Worm (Caenorhabditis elegans) whole organism, L4 larva: Measurements from ENCODE around the gene C15H9.9.

ENCODE experiments used
- F10B5.3 ChIP-seq: sonication (generic microtip); optimal IDR thresholded peaks from 2 replicates; lab custom pipeline; 2016; ENCODE audit warnings: mild to moderate bottlenecking, missing genetic modification characterization, missing compliant biosample characterization
- T20F7.1 ChIP-seq: fragments of 200-800 bp; sonication (Bioruptor generic); optimal IDR thresholded peaks from 2 replicates; lab custom pipeline; 2018; ENCODE audit warnings: mild to moderate bottlenecking, missing genetic modification characterization, missing compliant biosample characterization
- Y105C5A.15 ChIP-seq: fragments of 200-800 bp; sonication (Bioruptor generic); IDR thresholded peaks from 2 replicates; pipeline ENCODE4 v1.3.6; 2022; ENCODE audit warnings: missing genetic modification characterization, missing compliant biosample characterization
- ZK337.2 ChIP-seq: fragments of 200-800 bp; sonication (Bioruptor generic); IDR thresholded peaks from 2 replicates; pipeline ENCODE4 v1.3.6; 2022; ENCODE audit warnings: missing genetic modification reagents, missing genetic modification characterization, missing compliant biosample characterization
- aha-1 ChIP-seq: fragments of 150-350 bp; peaks from one replicate; lab custom pipeline; 2014; ENCODE audit warnings: missing biosample characterization, missing genetic modification characterization
- ceh-28 ChIP-seq: fragments of 150-350 bp; optimal IDR thresholded peaks from 2 replicates; lab custom pipeline; 2014; ENCODE audit warnings: missing biosample characterization, missing genetic modification reagents, missing genetic modification characterization
- ceh-82 ChIP-seq: sonication (generic microtip); optimal IDR thresholded peaks from 2 replicates; lab custom pipeline; 2017; ENCODE audit warnings: missing biosample characterization, missing genetic modification characterization
- ces-1 ChIP-seq: fragments of 150-350 bp; sonication (generic microtip); optimal IDR thresholded peaks from 4 replicates; lab custom pipeline; 2014; ENCODE audit warnings: missing biosample characterization, missing genetic modification reagents, missing genetic modification characterization
- cey-2 ChIP-seq: sonication (generic microtip); optimal IDR thresholded peaks from 3 replicates; lab custom pipeline; 2017; ENCODE audit warnings: missing genetic modification characterization, mild to moderate bottlenecking, missing compliant biosample characterization, antibody characterized with exemption, borderline replicate concordance; ENCODE audit not compliant: insufficient read depth
- ctbp-1 ChIP-seq: fragments of 200-800 bp; sonication (Bioruptor generic); IDR thresholded peaks from 2 replicates; pipeline ENCODE4 v1.3.6; 2022; ENCODE audit warnings: missing genetic modification reagents, missing genetic modification characterization, missing compliant biosample characterization
- daf-12 ChIP-seq: fragments of 150-350 bp; optimal IDR thresholded peaks from 2 replicates; lab custom pipeline; 2014; ENCODE audit warnings: missing biosample characterization, missing genetic modification reagents, missing genetic modification characterization
- daf-19 ChIP-seq: fragments of 200-800 bp; sonication (Bioruptor generic); conservative IDR thresholded peaks from 2 replicates; pipeline ENCODE4 v1.3.6; 2022; ENCODE audit warnings: missing genetic modification characterization, missing compliant biosample characterization
- dmd-6 ChIP-seq: fragments of 200-800 bp; sonication (Bioruptor generic); IDR thresholded peaks from 2 replicates; pipeline ENCODE4 v1.3.6; 2022; ENCODE audit warnings: missing genetic modification reagents, missing genetic modification characterization, missing compliant biosample characterization
- dmd-9 ChIP-seq: fragments of 200-800 bp; sonication (Bioruptor generic); IDR thresholded peaks from 2 replicates; pipeline ENCODE4 v1.3.6; 2022; ENCODE audit warnings: missing genetic modification reagents, missing genetic modification characterization, missing compliant biosample characterization
- duxl-1 ChIP-seq: sonication (generic microtip); optimal IDR thresholded peaks from 2 replicates; lab custom pipeline; 2016; ENCODE audit warnings: mild to moderate bottlenecking, missing genetic modification characterization, moderate library complexity, missing compliant biosample characterization; ENCODE audit not compliant: poor library complexity
- egl-27 ChIP-seq: sonication (generic microtip); optimal IDR thresholded peaks from 3 replicates; lab custom pipeline; 2017; ENCODE audit warnings: missing biosample characterization, missing genetic modification reagents, missing genetic modification characterization
- fkh-10 ChIP-seq: fragments of 150-350 bp; optimal IDR thresholded peaks from 2 replicates; lab custom pipeline; 2014; ENCODE audit warnings: missing biosample characterization, missing genetic modification reagents, missing genetic modification characterization
- hif-1 ChIP-seq, 2 experiments: sonication (generic microtip); optimal IDR thresholded peaks; 2 replicates each; lab custom pipeline; 2016 to 2017; ENCODE audit warnings: missing compliant biosample characterization in 2 of 2, missing genetic modification characterization in 2 of 2, missing genetic modification reagents in 2 of 2, missing genotype in 2 of 2, mild to moderate bottlenecking in 1 of 2
- hlh-30 ChIP-seq: sonication (generic microtip); optimal IDR thresholded peaks from 2 replicates; lab custom pipeline; 2017; ENCODE audit warnings: antibody characterized with exemption, mild to moderate bottlenecking, missing genetic modification characterization, missing compliant biosample characterization; ENCODE audit not compliant: insufficient read depth
- jun-1 ChIP-seq: fragments of 150-350 bp; optimal IDR thresholded peaks from 2 replicates; lab custom pipeline; 2014; ENCODE audit warnings: missing biosample characterization, missing genetic modification reagents, missing genetic modification characterization
- lim-7 ChIP-seq: fragments of 200-800 bp; sonication (Bioruptor generic); IDR thresholded peaks from 2 replicates; pipeline ENCODE4 v1.3.6; 2022; ENCODE audit warnings: missing genetic modification characterization, missing compliant biosample characterization
- lin-1 ChIP-seq: fragments of 200-800 bp; sonication (Bioruptor generic); IDR thresholded peaks from 2 replicates; pipeline ENCODE4 v1.3.6; 2022; ENCODE audit warnings: missing genetic modification reagents, missing genetic modification characterization, missing compliant biosample characterization
- lin-13 ChIP-seq: fragments of 150-350 bp; optimal IDR thresholded peaks from 2 replicates; lab custom pipeline; 2014; ENCODE audit warnings: missing biosample characterization, missing genetic modification reagents, missing genetic modification characterization
- lin-15B ChIP-seq: fragments of 150-350 bp; sonication (generic microtip); optimal IDR thresholded peaks from 3 replicates; lab custom pipeline; 2014; ENCODE audit warnings: missing biosample characterization, missing genetic modification characterization
- lin-39 ChIP-seq: fragments of 150-350 bp; optimal IDR thresholded peaks from 2 replicates; lab custom pipeline; 2014; ENCODE audit warnings: missing biosample characterization, missing genetic modification reagents, missing genetic modification characterization
- lir-3 ChIP-seq: sonication (generic microtip); optimal IDR thresholded peaks from 2 replicates; lab custom pipeline; 2016; ENCODE audit warnings: mild to moderate bottlenecking, missing genetic modification characterization, missing compliant biosample characterization
- lsy-2 ChIP-seq, 2 experiments: fragments of 150-350 bp in 1 of 2; sonication (generic microtip) in 1 of 2; optimal IDR thresholded peaks; 2 replicates each; lab custom pipeline; 2014 to 2017; ENCODE audit warnings: missing biosample characterization in 2 of 2, missing genetic modification characterization in 2 of 2
- madf-9 ChIP-seq: fragments of 200-800 bp; sonication (Bioruptor generic); conservative IDR thresholded peaks from 2 replicates; pipeline ENCODE4 v1.3.6; 2022; ENCODE audit warnings: missing genetic modification reagents, missing genetic modification characterization, missing compliant biosample characterization
- mdl-1 ChIP-seq, 2 experiments: fragments of 150-350 bp in 1 of 2; sonication (generic microtip) in 1 of 2; optimal IDR thresholded peaks; 2 replicates each; lab custom pipeline; 2014 to 2017; ENCODE audit warnings: missing biosample characterization in 2 of 2, missing genetic modification characterization in 2 of 2
- mdt-29 ChIP-seq: fragments of 200-800 bp; sonication (Bioruptor generic); IDR thresholded peaks from 2 replicates; pipeline ENCODE4 v1.3.6; 2022; ENCODE audit warnings: missing genetic modification reagents, missing genetic modification characterization, missing compliant biosample characterization
- mep-1 ChIP-seq: fragments of 150-350 bp; sonication (generic microtip); optimal IDR thresholded peaks from 3 replicates; lab custom pipeline; 2014; ENCODE audit warnings: missing biosample characterization, missing genetic modification characterization
- mes-2 ChIP-seq: sonication (generic microtip); optimal IDR thresholded peaks from 2 replicates; lab custom pipeline; 2016; ENCODE audit warnings: missing genotype, mild to moderate bottlenecking, missing genetic modification characterization, missing compliant biosample characterization; ENCODE audit not compliant: poor library complexity, severe bottlenecking
- mxl-3 ChIP-seq: fragments of 200-800 bp; sonication (Bioruptor generic); optimal IDR thresholded peaks from 2 replicates; lab custom pipeline; 2018; ENCODE audit warnings: mild to moderate bottlenecking, missing genetic modification characterization, missing compliant biosample characterization
- nhr-11 ChIP-seq: fragments of 150-350 bp; optimal IDR thresholded peaks from 2 replicates; lab custom pipeline; 2014; ENCODE audit warnings: missing biosample characterization, missing genetic modification characterization
- nhr-111 ChIP-seq: fragments of 200-800 bp; sonication (Bioruptor generic); optimal IDR thresholded peaks from 2 replicates; lab custom pipeline; 2018; ENCODE audit warnings: mild to moderate bottlenecking, missing genetic modification characterization, missing compliant biosample characterization
- nhr-28 ChIP-seq: fragments of 150-350 bp; optimal IDR thresholded peaks from 2 replicates; lab custom pipeline; 2014; ENCODE audit warnings: missing biosample characterization, missing genetic modification characterization
- nhr-41 ChIP-seq: fragments of 200-800 bp; sonication (Bioruptor generic); IDR thresholded peaks from 2 replicates; pipeline ENCODE4 v1.3.6; 2022; ENCODE audit warnings: missing genetic modification reagents, missing genetic modification characterization, missing compliant biosample characterization
- nhr-6 ChIP-seq: fragments of 150-350 bp; optimal IDR thresholded peaks from 2 replicates; lab custom pipeline; 2014; ENCODE audit warnings: missing biosample characterization, missing genetic modification characterization
- nhr-76 ChIP-seq: fragments of 150-350 bp; optimal IDR thresholded peaks from 2 replicates; lab custom pipeline; 2014; ENCODE audit warnings: missing biosample characterization, missing genetic modification characterization
- nhr-77 ChIP-seq: fragments of 150-350 bp; optimal IDR thresholded peaks from 2 replicates; lab custom pipeline; 2014; ENCODE audit warnings: missing biosample characterization, missing genetic modification characterization
- pha-4 ChIP-seq, 2 experiments: fragments of 150-350 bp in 1 of 2; fragments of 200-800 bp in 1 of 2; sonication (Bioruptor generic) in 1 of 2; IDR thresholded peaks in 1 of 2; optimal IDR thresholded peaks in 1 of 2; 2 replicates each; pipeline versions ENCODE4 v1.3.6 to Lab custom; 2014 to 2022; ENCODE audit warnings: missing genetic modification characterization in 2 of 2, missing genetic modification reagents in 2 of 2, missing biosample characterization in 1 of 2, missing compliant biosample characterization in 1 of 2
- php-3 ChIP-seq: fragments of 200-800 bp; sonication (Bioruptor generic); IDR thresholded peaks from 2 replicates; pipeline ENCODE4 v1.3.6; 2022; ENCODE audit warnings: missing genetic modification reagents, missing genetic modification characterization, missing compliant biosample characterization
- pqm-1 ChIP-seq: sonication (generic microtip); optimal IDR thresholded peaks from 2 replicates; lab custom pipeline; 2017; ENCODE audit warnings: missing biosample characterization, missing genetic modification characterization
- rbr-2 ChIP-seq: sonication (generic microtip); optimal IDR thresholded peaks from 2 replicates; lab custom pipeline; 2016; ENCODE audit warnings: missing genotype, missing genetic modification characterization, missing compliant biosample characterization
- spr-1 ChIP-seq: sonication (generic microtip); optimal IDR thresholded peaks from 2 replicates; lab custom pipeline; 2016; ENCODE audit warnings: mild to moderate bottlenecking, missing genetic modification characterization, missing compliant biosample characterization
- tag-97 ChIP-seq: fragments of 200-800 bp; sonication (Bioruptor generic); IDR thresholded peaks from 2 replicates; pipeline ENCODE4 v1.3.6; 2022; ENCODE audit warnings: missing genetic modification characterization, missing compliant biosample characterization
- tra-1 ChIP-seq: fragments of 200-800 bp; sonication (Bioruptor generic); IDR thresholded peaks from 2 replicates; pipeline ENCODE4 v1.3.6; 2022; ENCODE audit warnings: missing genetic modification reagents, missing genetic modification characterization, missing compliant biosample characterization
- unc-39 ChIP-seq: sonication (generic microtip); optimal IDR thresholded peaks from 2 replicates; lab custom pipeline; 2017; ENCODE audit warnings: missing biosample characterization, missing genetic modification characterization
- vab-7 ChIP-seq: fragments of 200-800 bp; sonication (Bioruptor generic); IDR thresholded peaks from 2 replicates; pipeline ENCODE4 v1.3.6; 2022; ENCODE audit warnings: missing genetic modification reagents, missing genetic modification characterization, missing compliant biosample characterization
- zip-2 ChIP-seq: fragments of 150-350 bp; optimal IDR thresholded peaks from 2 replicates; lab custom pipeline; 2014; ENCODE audit warnings: missing biosample characterization, missing genetic modification characterization
- ztf-11 ChIP-seq: fragments of 150-350 bp; optimal IDR thresholded peaks from 2 replicates; lab custom pipeline; 2014; ENCODE audit warnings: missing biosample characterization, missing genetic modification characterization

Gene C15H9.9

DNA sequence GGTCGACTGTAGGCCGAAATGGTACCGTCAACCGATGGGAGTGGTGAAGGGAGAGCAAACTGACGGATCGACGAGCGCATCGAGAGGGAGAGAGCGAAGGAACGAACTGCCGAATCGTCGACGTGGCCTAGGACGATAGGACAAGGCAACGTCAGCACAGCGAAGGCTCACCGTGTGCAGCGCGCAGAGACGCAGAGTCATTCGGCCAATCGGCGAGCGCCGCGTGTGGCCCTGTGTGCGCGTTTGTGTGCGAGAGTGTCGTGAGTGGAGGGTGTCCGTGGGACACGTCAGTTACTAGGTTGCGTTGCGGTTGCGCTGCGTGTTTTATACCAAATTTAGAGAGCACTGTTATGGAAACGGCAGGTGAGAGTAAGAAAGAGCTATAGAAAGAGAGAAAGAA, 36.1 kb downstream of the C15H9.9 start, which contains the start of gene hsp-3:
TSS of gene hsp-3 (minus strand) at position 158 of the 400 bp plus-strand sequence.
- TF ChIP-seq ceh-82 (tag; lab: Kevin White, UChicago) (no peak), lim-7 (GFP tag; lab: Robert Waterston, UW) (0 out of 2 replicates have a peak, but pooled peaks have one; percentile 50), lir-3 (peak; percentile 63), madf-9 (GFP tag; lab: Robert Waterston, UW) (peak; percentile 94), fkh-10 (GFP tag; lab: Kevin White, UChicago) (peak; percentile 91), hif-1 (tag; optimal IDR thresholded peaks at IDR 0.05; lab: Kevin White, UChicago) (peak; percentile 62 to 92), spr-1 (tag; lab: Kevin White, UChicago) (peak; percentile 88), zip-2 (no peak), egl-27 (tag; lab: Kevin White, UChicago) (no peak), mxl-3 (peak; percentile 95), nhr-41 (GFP tag; lab: Robert Waterston, UW) (peak; percentile 97), nhr-76 (no peak), nhr-77 (tag; lab: Kevin White, UChicago) (peak; percentile 89), mdt-29 (GFP tag; lab: Robert Waterston, UW) (peak; percentile 95), lin-39 (tag; lab: Kevin White, UChicago) (no peak), ztf-11 (tag; lab: Kevin White, UChicago) (no peak), nhr-111 (GFP tag; lab: Kevin White, UChicago) (no peak), T20F7.1 (peak; percentile 90), php-3 (GFP tag; lab: Robert Waterston, UW) (peak; percentile 95), nhr-28 (tag; lab: Kevin White, UChicago) (peak; percentile 92), cey-2 (no peak), dmd-9 (GFP tag; lab: Robert Waterston, UW) (peak; percentile 93), hlh-30 (peak; percentile 95), unc-39 (tag; lab: Kevin White, UChicago) (no peak), jun-1 (tag; lab: Kevin White, UChicago) (peak; percentile 92), nhr-11 (tag; lab: Kevin White, UChicago) (peak; percentile 94), duxl-1 (tag; lab: Kevin White, UChicago) (peak; percentile 86), rbr-2 (tag; lab: Kevin White, UChicago) (peak; percentile 97), tag-97 (GFP tag; lab: Robert Waterston, UW) (no peak), ceh-28 (tag; lab: Kevin White, UChicago) (peak; percentile 2), mep-1 (peak; percentile 97), F10B5.3 (tag; lab: Kevin White, UChicago) (peak; percentile 86), ces-1 (GFP tag; lab: Kevin White, UChicago) (no peak), mdl-1 (tag; optimal IDR thresholded peaks at IDR 0.05; lab: Kevin White, UChicago) (peak in 1 of 2 experiments; percentile 87), lin-1 (peak; percentile 98), ZK337.2 (GFP tag; lab: Robert Waterston, UW) (no peak), nhr-6 (peak; percentile 96), pqm-1 (peak; percentile 32), tra-1 (GFP tag; lab: Robert Waterston, UW) (peak; percentile 98), aha-1 (tag; lab: Kevin White, UChicago) (peak; percentile 99), Y105C5A.15 (GFP tag; lab: Robert Waterston, UW) (no peak), ctbp-1 (GFP tag; lab: Robert Waterston, UW) (peak; percentile 95), lsy-2 (tag; optimal IDR thresholded peaks at IDR 0.05; lab: Kevin White, UChicago) (peak; percentile 90 to 96), daf-19 (GFP tag; lab: Robert Waterston, UW) (no peak), lin-13 (GFP tag; lab: Kevin White, UChicago) (peak; percentile 96), daf-12 (tag; lab: Kevin White, UChicago) (no peak), pha-4 (GFP tag; IDR thresholded peaks at IDR 0.05; lab: Robert Waterston, UW) (peak; percentile 96), pha-4 (tag; optimal IDR thresholded peaks at IDR 0.05; lab: Kevin White, UChicago) (no peak), mes-2 (peak; percentile 70), dmd-6 (GFP tag; lab: Robert Waterston, UW) (peak; percentile 99), lin-15B (peak; percentile 54), vab-7 (GFP tag; lab: Robert Waterston, UW) (peak; percentile 83)
